Worm (Caenorhabditis elegans): Measurements from ENCODE around the gene srh-166.

Gene srh-166

DNA sequence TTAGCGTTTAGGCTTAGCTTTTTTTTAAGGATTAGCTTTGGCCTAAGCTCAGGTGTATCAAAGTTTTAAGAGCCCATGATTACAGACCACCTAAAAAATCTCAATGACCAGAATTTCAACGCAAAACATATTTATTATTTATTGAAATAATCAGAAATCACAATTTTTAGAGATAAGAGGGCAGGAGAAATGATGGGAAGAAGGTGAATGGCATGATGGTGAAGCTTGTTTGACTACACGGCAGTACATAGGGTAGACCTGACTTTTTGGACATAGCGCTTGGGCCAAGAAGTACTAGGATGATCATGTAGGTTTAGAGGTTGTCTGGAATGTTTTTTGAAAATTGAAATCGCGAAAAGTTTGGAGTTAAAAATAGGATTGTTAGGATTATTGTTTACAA lies 26.0 kb downstream of the srh-166 start:
- peak; percentile 23 for TF ChIP-seq nhr-80 (tag; optimal IDR thresholded peaks at IDR 0.05)
- TF ChIP-seq let-607 (tag; optimal IDR thresholded peaks at IDR 0.05), result peak in 1 of 2 experiments; percentile 12
- TF ChIP-seq ets-4 (GFP tag; optimal IDR thresholded peaks at IDR 0.05), result no peak

DNA sequence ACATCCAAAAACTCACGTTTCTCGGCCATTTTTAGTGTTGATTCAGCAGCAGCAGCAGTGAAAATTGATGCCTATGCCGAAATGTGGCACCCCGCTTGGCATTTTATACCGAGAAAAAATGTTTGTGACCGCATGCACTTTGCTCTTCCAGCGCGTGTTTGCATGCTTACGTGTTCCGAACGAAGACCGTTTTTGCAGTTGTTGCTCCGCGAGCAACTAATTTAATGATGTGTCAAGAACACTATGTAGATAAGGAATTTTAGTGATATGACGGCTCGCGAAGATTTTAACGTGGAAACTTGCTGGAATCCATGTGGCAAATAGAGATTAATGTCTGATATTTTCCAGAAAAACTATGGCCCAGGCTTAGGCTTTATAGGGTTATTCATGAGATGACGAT lies 26.7 kb downstream of the srh-166 start, which contains the start of gene dct-16:
Gene dct-16, minus strand, starts transcription at position 78 of the 400 bp plus-strand sequence.
- TF ChIP-seq attf-3 (GFP tag; conservative IDR thresholded peaks at IDR 0.05) (no peak), aptf-2 (GFP tag; conservative IDR thresholded peaks at IDR 0.05) (no peak), nfyb-1 (GFP tag; IDR thresholded peaks at IDR 0.05) (peak; percentile 69; the same call in 1 of the 2 replicates), ztf-28 (GFP tag; IDR thresholded peaks at IDR 0.05) (no peak), tbp1 (GFP tag; optimal IDR thresholded peaks at IDR 0.05) (peak; percentile 41), ekl-4 (GFP tag; IDR thresholded peaks at IDR 0.05) (0 out of 2 replicates have a peak, but pooled peaks have one; percentile 36), mcd-1 (GFP tag; IDR thresholded peaks at IDR 0.05) (0 out of 2 replicates have a peak, but pooled peaks have one; percentile 19), nhr-80 (tag; optimal IDR thresholded peaks at IDR 0.05) (peak; percentile 96), atf-7 (tag; optimal IDR thresholded peaks at IDR 0.05) (peak; percentile 37), nhr-90 (tag; optimal IDR thresholded peaks at IDR 0.05) (peak; percentile 44), egl-44 (GFP tag; IDR thresholded peaks at IDR 0.05) (0 out of 2 replicates have a peak, but pooled peaks have one; percentile 47), ztf-22 (GFP tag; optimal IDR thresholded peaks at IDR 0.05) (peak; percentile 26), let-607 (tag; optimal IDR thresholded peaks at IDR 0.05) (peak; percentile 95 to 97)

DNA sequence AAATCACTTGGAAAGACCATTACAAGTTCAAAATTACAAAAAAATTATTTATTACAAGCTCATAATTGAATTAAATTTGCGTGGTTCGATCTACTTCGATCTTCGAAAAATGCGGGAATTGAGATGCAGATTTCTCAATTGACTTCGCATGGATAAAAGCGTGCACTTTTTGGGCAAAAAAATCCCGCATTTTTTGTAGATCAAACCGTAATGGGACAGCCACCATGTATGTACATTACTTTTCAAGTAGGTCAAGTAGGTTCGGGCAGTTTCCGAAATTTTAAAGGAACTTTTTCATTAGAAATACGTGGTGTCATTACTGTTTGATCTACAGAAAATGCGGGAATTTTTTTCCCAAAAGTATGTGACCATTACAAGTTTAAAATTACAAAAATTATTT lies 28.1 kb downstream of the srh-166 start:
- 0 out of 2 replicates have a peak, but pooled peaks have one; percentile 31 for TF ChIP-seq let-526 (GFP tag; IDR thresholded peaks at IDR 0.05)
- no peak for TF ChIP-seq F23B12.7 (tag; optimal IDR thresholded peaks at IDR 0.05; ENCODE audit: insufficient read depth)
- TF ChIP-seq madf-3 (GFP tag; IDR thresholded peaks at IDR 0.05), result 0 out of 2 replicates have a peak, but pooled peaks have one; percentile 51
- TF ChIP-seq chd-7 (tag; optimal IDR thresholded peaks at IDR 0.05), result peak; percentile 71
- TF ChIP-seq bed-1 (GFP tag; IDR thresholded peaks at IDR 0.05), result 0 out of 2 replicates have a peak, but pooled peaks have one; percentile 60
- TF ChIP-seq unc-62 (GFP tag; optimal IDR thresholded peaks at IDR 0.05), result no peak
- peak; percentile 12 for TF ChIP-seq nhr-27 (tag; optimal IDR thresholded peaks at IDR 0.05)
- TF ChIP-seq aptf-3 (GFP tag; IDR thresholded peaks at IDR 0.05), result no peak
- TF ChIP-seq ZK185.1 (tag; optimal IDR thresholded peaks at IDR 0.05; ENCODE audit: poor library complexity, severe bottlenecking), result peak; percentile 60
- TF ChIP-seq hlh-12 (tag; optimal IDR thresholded peaks at IDR 0.05), result no peak
- peak; percentile 75 for TF ChIP-seq pbrm-1 (GFP tag; IDR thresholded peaks at IDR 0.05)
- TF ChIP-seq ztf-6 (GFP tag; IDR thresholded peaks at IDR 0.05), result no peak
- TF ChIP-seq snpc-3.4 (tag; optimal IDR thresholded peaks at IDR 0.05), result no peak
- no peak for TF ChIP-seq die-1 (tag; optimal IDR thresholded peaks at IDR 0.05)
- TF ChIP-seq F49E8.2 (tag; optimal IDR thresholded peaks at IDR 0.05; ENCODE audit: insufficient read depth), result no peak
- no peak for TF ChIP-seq nfya-1 (tag; optimal IDR thresholded peaks at IDR 0.05; ENCODE audit: borderline replicate concordance, insufficient read depth)
- no peak for TF ChIP-seq attf-5 (GFP tag; optimal IDR thresholded peaks at IDR 0.05)
- TF ChIP-seq Y53F4B.3 (GFP tag; IDR thresholded peaks at IDR 0.05), result no peak
- TF ChIP-seq lin-26 (GFP tag; IDR thresholded peaks at IDR 0.05), result no peak
- no peak for TF ChIP-seq C17E4.6 (GFP tag; IDR thresholded peaks at IDR 0.05)
- no peak for TF ChIP-seq K11D2.4 (GFP tag; IDR thresholded peaks at IDR 0.05)
- no peak for TF ChIP-seq dpl-1 (GFP tag; optimal IDR thresholded peaks at IDR 0.05)
- no peak for TF ChIP-seq lsy-27 (tag; optimal IDR thresholded peaks at IDR 0.05; ENCODE audit: borderline replicate concordance, insufficient read depth)
- TF ChIP-seq repo-1 (tag; optimal IDR thresholded peaks at IDR 0.05), result peak; percentile 92
- TF ChIP-seq hmg-20 (GFP tag; IDR thresholded peaks at IDR 0.05), result 0 out of 2 replicates have a peak, but pooled peaks have one; percentile 9
- peak; percentile 67 for TF ChIP-seq madf-6 (GFP tag; IDR thresholded peaks at IDR 0.05)
- no peak for TF ChIP-seq ztf-25 (GFP tag; IDR thresholded peaks at IDR 0.05)
- no peak for TF ChIP-seq ets-4 (GFP tag; optimal IDR thresholded peaks at IDR 0.05)
- TF ChIP-seq Y95B8A.8 (GFP tag; IDR thresholded peaks at IDR 0.05), result 0 out of 2 replicates have a peak, but pooled peaks have one; percentile 56
- no peak for TF ChIP-seq egl-18 (GFP tag; IDR thresholded peaks at IDR 0.05)
- TF ChIP-seq attf-6 (GFP tag; IDR thresholded peaks at IDR 0.05), result peak; percentile 26; the same call in 1 of the 2 replicates
